Fruit fly (Drosophila melanogaster): ENCODE data around the gene CG17806.

CG17806 gene

DNA sequence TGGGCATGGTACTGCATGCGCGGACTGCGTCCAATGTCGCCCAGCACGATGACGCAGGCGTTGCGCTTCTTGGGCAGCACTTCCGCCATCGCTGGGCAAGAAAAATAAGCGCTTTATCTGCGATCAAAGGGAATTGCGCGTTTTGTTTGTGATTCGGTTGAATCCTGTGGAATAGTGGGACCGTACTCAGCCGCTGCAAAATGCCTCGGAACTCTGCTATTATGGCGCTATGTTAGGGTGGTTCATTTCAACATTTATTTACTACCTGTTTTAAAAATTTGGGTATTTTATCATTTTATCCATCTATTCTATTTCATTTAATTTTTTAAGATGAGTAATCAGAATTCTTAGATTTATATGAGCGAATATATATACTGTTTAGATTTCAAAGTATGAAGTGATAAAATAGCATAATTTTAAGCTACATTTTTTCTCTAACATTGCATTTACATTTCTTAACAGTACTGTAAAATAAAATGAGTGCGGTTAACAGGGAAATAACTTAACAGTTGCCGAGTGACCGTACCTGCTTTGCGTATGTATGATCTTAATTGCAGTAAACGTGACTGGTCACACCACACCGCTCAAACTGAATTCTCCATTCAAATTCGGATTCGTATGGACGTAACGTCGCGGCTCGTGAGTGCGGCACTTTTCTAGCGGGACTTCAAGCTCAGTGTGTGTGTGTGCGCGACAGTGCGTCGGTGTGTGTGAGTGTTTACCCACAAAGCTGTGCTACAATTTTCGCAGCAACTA is 8.1 kb upstream of the CG17806 start, which contains the start of the genes Alg1 and tinc:
Gene Alg1, minus strand, starts transcription at position 184 of the 756 bp plus-strand sequence.
Gene tinc, plus strand, starts transcription at position 591 of the 756 bp plus-strand sequence.
- TF ChIP-seq EcR (GFP tag; optimal IDR thresholded peaks at IDR 0.05) (no peak), psq (optimal IDR thresholded peaks at IDR 0.05) (no peak), CG8478 (optimal IDR thresholded peaks at IDR 0.05) (no peak), pan (optimal IDR thresholded peaks at IDR 0.05) (no peak), Dll (optimal IDR thresholded peaks at IDR 0.05) (no peak), usp (GFP tag; optimal IDR thresholded peaks at IDR 0.05) (no peak)

DNA sequence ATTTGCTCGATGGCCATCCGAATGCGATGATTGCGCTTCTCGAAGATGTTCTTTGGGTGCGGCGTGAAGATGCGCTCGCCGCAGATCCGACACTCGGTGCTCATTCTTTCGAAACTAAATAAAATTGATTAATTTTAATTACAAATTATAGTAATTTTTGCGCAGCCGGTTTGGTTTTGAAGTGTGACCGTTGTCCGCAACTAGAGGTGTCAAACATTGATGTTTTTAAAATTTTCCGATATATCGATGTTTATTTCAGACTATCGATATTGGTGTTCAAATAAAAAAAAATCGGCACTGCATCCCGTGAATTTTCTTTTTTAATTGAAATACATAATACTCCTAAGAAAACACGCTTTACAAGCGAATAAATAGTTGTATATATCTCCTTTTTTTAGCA is 6.0 kb upstream of the CG17806 start, which contains the start of gene Odj:
Gene Odj, minus strand, starts transcription at position 209 of the 400 bp plus-strand sequence.
- no peak for TF ChIP-seq usp (GFP tag; optimal IDR thresholded peaks at IDR 0.05)
- TF ChIP-seq psq (optimal IDR thresholded peaks at IDR 0.05): no peak
- TF ChIP-seq Dll (optimal IDR thresholded peaks at IDR 0.05): no peak
- no peak for TF ChIP-seq CG8478 (optimal IDR thresholded peaks at IDR 0.05)
- no peak for TF ChIP-seq pan (optimal IDR thresholded peaks at IDR 0.05)
- no peak for TF ChIP-seq EcR (GFP tag; optimal IDR thresholded peaks at IDR 0.05)

DNA sequence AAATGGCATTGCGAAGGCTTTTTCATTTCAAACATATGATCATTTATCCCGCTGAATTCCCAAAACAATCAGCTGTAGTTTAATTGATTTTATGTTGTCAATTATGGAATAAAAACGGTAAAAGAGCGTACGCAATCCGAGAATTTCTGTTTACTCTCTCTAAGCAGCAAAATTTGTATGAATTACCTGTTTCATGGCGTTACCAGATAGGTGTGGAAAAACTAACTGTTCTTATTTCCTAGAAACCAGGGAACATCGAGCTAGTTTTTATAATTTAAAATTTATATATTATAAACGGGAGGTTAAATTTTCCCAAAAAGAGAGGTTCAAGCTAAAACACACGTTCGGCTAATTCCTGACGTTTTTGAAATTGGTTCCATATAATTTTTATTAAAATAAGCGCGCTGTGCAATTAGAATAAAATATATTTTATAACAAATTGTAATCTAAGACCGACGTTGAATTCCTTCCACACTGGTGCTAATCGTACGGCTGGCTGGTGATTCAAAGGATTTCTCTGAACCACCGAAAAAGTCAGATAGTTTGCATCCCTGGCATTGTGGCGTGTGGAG is 4.1 kb upstream of the CG17806 start, which contains the start of gene CG17801:
Gene CG17801, minus strand, starts transcription at position 51 of the 572 bp plus-strand sequence.
- TF ChIP-seq pan (optimal IDR thresholded peaks at IDR 0.05): no peak
- no peak for TF ChIP-seq Dll (optimal IDR thresholded peaks at IDR 0.05)
- TF ChIP-seq CG8478 (optimal IDR thresholded peaks at IDR 0.05): no peak
- TF ChIP-seq psq (optimal IDR thresholded peaks at IDR 0.05): no peak
- no peak for TF ChIP-seq usp (GFP tag; optimal IDR thresholded peaks at IDR 0.05)
- TF ChIP-seq EcR (GFP tag; optimal IDR thresholded peaks at IDR 0.05): no peak

DNA sequence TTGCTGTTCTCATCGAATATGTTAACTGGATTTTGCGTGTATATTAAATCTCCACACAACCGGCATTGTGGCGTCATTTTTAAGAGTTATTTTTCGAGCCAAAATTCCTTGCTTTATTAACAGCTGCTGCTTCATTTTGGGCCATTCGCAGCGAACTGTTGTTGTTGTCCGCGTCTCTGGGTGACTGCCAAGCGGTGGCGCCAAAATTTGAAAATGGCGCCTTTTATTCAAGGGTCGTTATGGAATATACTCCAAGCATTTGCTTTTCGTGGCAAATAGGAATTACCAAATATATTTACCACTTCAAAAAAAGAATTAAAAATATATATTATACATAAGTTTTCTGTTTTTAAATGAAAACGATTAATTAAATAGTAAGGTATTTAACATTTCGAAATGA is 2.0 kb upstream of the CG17806 start, which contains the start of gene Nnk:
Gene Nnk, minus strand, starts transcription at position 158 of the 400 bp plus-strand sequence.
- TF ChIP-seq Dll (optimal IDR thresholded peaks at IDR 0.05) (no peak), EcR (GFP tag; optimal IDR thresholded peaks at IDR 0.05) (no peak), usp (GFP tag; optimal IDR thresholded peaks at IDR 0.05) (no peak), CG8478 (optimal IDR thresholded peaks at IDR 0.05) (no peak), pan (optimal IDR thresholded peaks at IDR 0.05) (no peak), psq (optimal IDR thresholded peaks at IDR 0.05) (no peak)

DNA sequence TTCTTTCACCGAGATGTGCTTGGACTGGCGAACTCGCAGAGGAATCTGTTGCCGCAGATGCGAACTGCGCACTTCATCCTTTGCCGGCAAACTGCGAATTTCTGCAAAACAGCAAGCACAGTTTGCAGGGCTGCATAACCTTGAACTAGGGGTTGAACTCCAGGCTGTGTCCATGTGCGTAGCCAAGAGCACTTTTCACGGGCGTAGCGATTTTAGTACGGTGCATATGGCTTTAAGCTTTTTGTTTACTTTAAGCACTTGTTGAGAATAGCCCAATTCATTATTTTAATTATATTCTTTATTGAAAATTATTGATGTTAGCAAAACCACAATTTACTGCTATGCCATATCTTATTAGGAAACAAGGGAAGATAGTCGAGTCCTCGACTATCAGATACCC is 1.8 kb downstream of the CG17806 start, which contains the start of gene CG17803:
Gene CG17803, minus strand, starts transcription at position 249 of the 400 bp plus-strand sequence.
- TF ChIP-seq psq (optimal IDR thresholded peaks at IDR 0.05) (no peak), pan (optimal IDR thresholded peaks at IDR 0.05) (no peak), usp (GFP tag; optimal IDR thresholded peaks at IDR 0.05) (no peak), EcR (GFP tag; optimal IDR thresholded peaks at IDR 0.05) (no peak), Dll (optimal IDR thresholded peaks at IDR 0.05) (no peak), CG8478 (optimal IDR thresholded peaks at IDR 0.05) (no peak)

DNA sequence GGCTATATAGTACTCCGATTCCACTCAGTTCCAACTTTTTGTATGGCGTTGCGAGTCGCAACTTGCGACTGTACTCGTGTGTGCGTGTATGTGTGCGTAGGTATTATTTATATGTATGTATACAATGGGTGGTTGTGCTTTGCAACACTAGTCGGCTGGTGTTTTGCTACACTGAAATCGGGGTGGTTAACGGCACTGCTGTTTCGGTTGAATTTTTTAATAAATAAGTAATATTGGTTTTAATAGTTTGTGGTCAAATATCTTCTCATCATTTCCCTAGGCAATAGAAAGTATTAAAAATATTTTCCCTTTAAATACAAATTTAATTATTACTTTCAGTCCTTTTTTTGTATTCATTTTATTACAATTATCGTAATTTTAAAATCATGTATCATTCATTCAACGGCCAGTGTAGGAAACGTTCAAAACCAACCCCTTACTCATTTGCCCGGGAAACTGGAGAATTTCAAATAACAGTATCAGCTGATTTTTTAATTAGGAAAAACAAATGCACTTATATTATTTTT is 4.8 kb downstream of the CG17806 start, which contains the start of gene CG7379:
Gene CG7379, minus strand, starts transcription at position 94 of the 527 bp plus-strand sequence.
- TF ChIP-seq pan (optimal IDR thresholded peaks at IDR 0.05) (no peak), CG8478 (optimal IDR thresholded peaks at IDR 0.05) (no peak), psq (optimal IDR thresholded peaks at IDR 0.05) (no peak), EcR (GFP tag; optimal IDR thresholded peaks at IDR 0.05) (no peak), usp (GFP tag; optimal IDR thresholded peaks at IDR 0.05) (no peak), Dll (optimal IDR thresholded peaks at IDR 0.05) (no peak)

DNA sequence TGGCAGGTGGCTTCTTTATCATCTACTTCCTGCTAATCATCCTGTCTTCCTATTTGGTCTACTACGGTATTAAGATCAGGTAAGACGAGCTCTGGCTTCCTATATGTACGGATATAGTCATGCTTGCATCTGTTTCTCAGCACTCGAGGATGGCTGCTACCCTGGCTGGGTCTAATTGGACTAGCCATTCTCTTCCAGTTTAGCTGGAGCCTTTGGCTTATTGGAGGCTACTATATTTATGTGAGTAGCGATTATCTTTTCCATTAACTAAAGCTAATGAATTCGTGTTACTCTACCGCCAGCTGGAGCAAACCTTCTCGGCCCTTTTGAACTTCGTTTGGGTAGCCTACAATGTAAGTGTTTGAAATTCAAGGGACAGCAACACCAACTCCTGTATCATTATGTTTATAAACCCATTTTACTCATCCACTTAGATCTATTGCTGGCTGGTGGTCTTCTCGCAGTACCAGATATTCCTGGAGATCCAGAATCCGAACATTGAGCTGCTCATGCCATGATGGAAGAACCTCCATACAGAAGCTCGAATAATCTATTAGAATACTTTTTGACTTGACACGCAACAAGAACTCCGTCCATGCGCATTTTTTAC is 7.4 kb downstream of the CG17806 start:
- no peak for TF ChIP-seq pan (optimal IDR thresholded peaks at IDR 0.05)
- TF ChIP-seq psq (optimal IDR thresholded peaks at IDR 0.05): no peak

DNA sequence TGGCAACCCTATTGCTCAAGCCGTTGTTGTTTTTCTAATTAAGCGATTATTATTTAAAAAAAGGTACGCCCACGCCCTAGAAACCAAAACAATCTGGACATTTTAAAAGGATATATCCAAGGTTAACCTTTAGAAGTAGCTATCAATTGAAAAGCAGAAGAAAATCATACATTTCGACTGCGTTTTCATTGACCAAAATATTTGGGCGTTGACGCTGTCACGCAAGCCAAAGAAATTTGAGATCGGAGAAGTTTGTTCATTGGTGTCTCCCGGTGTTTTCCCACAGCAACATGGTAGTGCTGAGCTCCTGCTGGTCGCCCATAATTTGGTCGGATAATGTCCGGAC is 8.0 kb downstream of the CG17806 start, which contains the start of gene pasi1:
Gene pasi1, plus strand, starts transcription at position 1 of the 346 bp plus-strand sequence.
- TF ChIP-seq EcR (GFP tag; optimal IDR thresholded peaks at IDR 0.05) (no peak), usp (GFP tag; optimal IDR thresholded peaks at IDR 0.05) (no peak), CG8478 (optimal IDR thresholded peaks at IDR 0.05) (no peak), psq (optimal IDR thresholded peaks at IDR 0.05) (no peak), Dll (optimal IDR thresholded peaks at IDR 0.05) (no peak), pan (optimal IDR thresholded peaks at IDR 0.05) (no peak)

DNA sequence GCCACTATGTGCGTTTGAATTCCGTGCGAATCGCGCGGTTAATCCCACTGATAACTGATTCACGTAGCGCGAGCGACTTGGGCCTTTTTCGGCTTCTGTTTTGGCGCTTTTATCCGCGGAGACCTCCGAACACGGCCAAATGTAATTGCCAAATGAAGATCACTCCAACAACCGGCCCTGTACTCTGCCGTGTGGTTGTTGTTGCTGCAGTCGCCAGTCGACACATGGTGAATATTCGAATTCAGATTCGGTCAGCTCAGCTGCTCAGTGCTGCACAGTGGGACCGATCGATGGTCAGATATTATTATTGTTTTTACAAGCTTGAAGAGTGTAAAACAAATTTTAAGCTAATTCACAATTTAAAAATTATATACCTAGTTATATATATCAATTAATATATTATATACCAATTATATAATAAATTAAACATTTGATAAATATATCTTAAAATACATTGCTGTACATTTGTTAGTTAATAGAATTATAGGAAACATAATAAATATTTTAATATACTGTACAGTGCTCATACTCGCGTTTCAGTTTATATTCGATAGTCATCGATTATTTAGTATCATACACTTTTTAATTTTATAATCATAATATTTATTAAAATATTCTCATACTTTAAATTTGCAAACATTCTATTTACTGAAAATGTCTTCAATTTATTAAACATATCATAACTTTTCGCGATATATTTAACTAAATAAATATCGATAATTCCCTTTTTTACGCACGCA is 8.6 kb downstream of the CG17806 start, which contains the start of gene CG43102:
Gene CG43102, minus strand, starts transcription at position 156 of the 740 bp plus-strand sequence.
- no peak for TF ChIP-seq usp (GFP tag; optimal IDR thresholded peaks at IDR 0.05)
- no peak for TF ChIP-seq Dll (optimal IDR thresholded peaks at IDR 0.05)
- TF ChIP-seq pan (optimal IDR thresholded peaks at IDR 0.05): no peak
- no peak for TF ChIP-seq psq (optimal IDR thresholded peaks at IDR 0.05)
- TF ChIP-seq EcR (GFP tag; optimal IDR thresholded peaks at IDR 0.05): no peak
- TF ChIP-seq CG8478 (optimal IDR thresholded peaks at IDR 0.05): no peak

DNA sequence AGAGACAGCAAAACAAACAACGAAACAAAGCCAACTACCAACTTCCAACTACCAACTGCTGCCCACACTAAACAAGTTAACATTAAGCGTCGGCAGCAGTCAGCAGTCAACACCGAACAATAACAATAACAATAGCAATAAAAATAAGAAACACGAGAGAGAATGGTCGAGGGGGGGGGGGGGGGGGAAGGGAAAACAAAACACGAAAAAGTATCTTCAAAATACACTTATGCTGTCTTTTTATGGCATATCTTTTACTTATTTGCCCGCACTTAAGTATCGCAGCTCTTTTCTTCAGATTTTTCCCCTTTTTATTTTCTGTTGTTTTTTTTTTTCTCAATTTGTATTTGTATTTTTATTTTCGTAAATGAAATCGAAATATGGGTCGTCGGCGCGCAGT is 9.8 kb downstream of the CG17806 start:
- TF ChIP-seq CG8478 (optimal IDR thresholded peaks at IDR 0.05): no peak
- no peak for TF ChIP-seq usp (GFP tag; optimal IDR thresholded peaks at IDR 0.05)
- no peak for TF ChIP-seq psq (optimal IDR thresholded peaks at IDR 0.05)
- TF ChIP-seq EcR (GFP tag; optimal IDR thresholded peaks at IDR 0.05): no peak
- TF ChIP-seq pan (optimal IDR thresholded peaks at IDR 0.05): no peak
- TF ChIP-seq Dll (optimal IDR thresholded peaks at IDR 0.05): no peak

DNA sequence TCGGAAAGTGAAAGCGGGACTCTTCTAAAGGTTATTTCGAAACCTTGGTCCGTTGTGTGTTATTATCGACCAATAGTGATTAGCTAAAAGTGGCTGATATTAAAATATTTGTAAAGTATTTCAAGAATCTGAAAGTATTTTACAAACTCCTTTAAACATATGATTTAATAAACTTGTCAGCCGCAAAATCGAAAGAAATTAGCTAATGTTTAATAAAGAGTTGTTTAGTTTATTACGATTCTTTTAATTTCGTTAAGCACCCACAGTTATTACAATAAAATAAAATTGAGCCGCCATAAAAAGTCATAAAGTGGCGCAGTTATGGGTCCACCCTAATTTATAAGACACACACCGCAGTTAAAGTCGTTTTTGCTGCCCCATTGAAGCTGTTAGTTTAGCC is 13.1 kb downstream of the CG17806 start:
- TF ChIP-seq CG8478 (optimal IDR thresholded peaks at IDR 0.05) (no peak), psq (optimal IDR thresholded peaks at IDR 0.05) (no peak), Dll (optimal IDR thresholded peaks at IDR 0.05) (no peak), pan (optimal IDR thresholded peaks at IDR 0.05) (no peak), usp (GFP tag; optimal IDR thresholded peaks at IDR 0.05) (no peak), EcR (GFP tag; optimal IDR thresholded peaks at IDR 0.05) (no peak)

All from whole organism.